Fruit fly (Drosophila melanogaster) Kc167 (cell line): ENCODE results near the gene CG5850.

Source experiments
- h ChIP-seq: fragments of >200 bp; optimal IDR thresholded peaks from 3 replicates; lab custom pipeline; 2018; ENCODE audit warnings: missing external identifiers
- insv ChIP-seq: fragments of >200 bp; optimal IDR thresholded peaks from 3 replicates; lab custom pipeline; 2018; ENCODE audit warnings: missing external identifiers
- psq ChIP-seq: fragments of >200 bp; optimal IDR thresholded peaks from 2 replicates; lab custom pipeline; 2017; ENCODE audit warnings: missing external identifiers
- ttk ChIP-seq: sonication (Bioruptor generic); optimal IDR thresholded peaks from 2 replicates; lab custom pipeline; 2017; ENCODE audit warnings: missing external identifiers

DNA sequence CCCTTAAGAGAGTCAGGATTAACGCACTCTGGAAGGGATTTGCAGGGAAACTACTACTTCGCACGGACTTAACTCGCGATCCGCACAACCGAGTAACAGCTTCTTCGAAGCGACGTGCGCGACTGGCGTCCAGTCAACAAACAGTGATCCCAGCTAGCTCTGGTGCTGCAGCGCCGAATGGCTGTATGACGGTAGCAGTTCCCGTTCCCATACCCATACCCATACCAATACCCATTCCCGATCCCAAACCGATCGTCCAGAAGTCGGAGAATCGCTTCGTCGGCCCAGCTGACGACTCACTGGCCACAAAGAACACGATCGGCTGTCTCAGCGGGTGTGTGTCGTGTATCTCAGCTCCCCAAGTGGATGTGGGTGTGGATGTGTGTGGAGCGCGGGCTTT lies 16.5 kb downstream of the CG5850 start, which contains the start of gene CG5853:
- TF ChIP-seq insv (lab: Kevin White, UChicago) (no peak), h (lab: Kevin White, UChicago) (no peak), psq (lab: Kevin White, UChicago) (no peak), ttk (lab: Kevin White, UChicago) (no peak)
